Fruit fly (Drosophila melanogaster): Measurements from ENCODE around the gene Reps.
A peak's percentile ranks its signal among the peaks of the same experiment; 100 is the strongest.

Reps gene

DNA sequence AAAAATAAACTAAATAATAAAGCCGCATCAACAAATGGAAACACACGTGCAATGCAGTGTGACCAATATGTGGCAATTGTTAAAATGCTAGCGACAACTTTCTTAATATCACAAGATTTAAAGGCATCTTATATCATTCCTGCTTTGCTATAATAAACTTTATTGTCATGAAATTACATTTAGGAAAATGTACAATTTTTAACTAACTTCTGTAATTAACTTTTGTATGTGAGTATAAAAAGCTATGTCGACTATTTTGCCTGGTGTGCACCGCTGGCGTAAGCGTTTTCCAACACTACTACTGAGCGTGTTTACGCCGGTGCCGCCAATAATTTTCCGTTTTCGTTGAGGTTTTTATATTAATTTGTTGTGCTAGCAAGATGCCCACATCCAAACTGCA lies 17.1 kb upstream of the Reps start, which contains the start of the genes Csl4 and Nup160 (continued):
- TF ChIP-seq danr (GFP tag; IDR thresholded peaks at IDR 0.05) (no peak), Drgx (GFP tag; IDR thresholded peaks at IDR 0.05) (peak; percentile 71), CG42726 (GFP tag; IDR thresholded peaks at IDR 0.05; ENCODE audit: partially characterized antibody) (no peak), mam (GFP tag; optimal IDR thresholded peaks at IDR 0.05) (peak; percentile 91), CTCF (GFP tag; optimal IDR thresholded peaks at IDR 0.05) (peak; percentile 23), corto (GFP tag; optimal IDR thresholded peaks at IDR 0.05) (no peak), CG31224 (GFP tag; IDR thresholded peaks at IDR 0.05) (peak; percentile 63), CG18764 (GFP tag; optimal IDR thresholded peaks at IDR 0.05) (peak; percentile 73), kay (GFP tag; optimal IDR thresholded peaks at IDR 0.05) (peak; percentile 64), Gsc (GFP tag; IDR thresholded peaks at IDR 0.05) (no peak), slbo (GFP tag; IDR thresholded peaks at IDR 0.05) (peak; percentile 90), CG11723 (GFP tag; optimal IDR thresholded peaks at IDR 0.05) (no peak), wdn (GFP tag; IDR thresholded peaks at IDR 0.05) (peak; percentile 56; the same call in 1 of the 2 replicates), Dfd (GFP tag; optimal IDR thresholded peaks at IDR 0.05) (no peak), cwo (GFP tag; optimal IDR thresholded peaks at IDR 0.05) (peak; percentile 41), CG10147 (GFP tag; optimal IDR thresholded peaks at IDR 0.05) (no peak), CG11093 (GFP tag; IDR thresholded peaks at IDR 0.05) (peak; percentile 52; the same call in 1 of the 3 replicates), gt (GFP tag; IDR thresholded peaks at IDR 0.05) (no peak), Dek (tag; optimal IDR thresholded peaks at IDR 0.05) (peak; percentile 43), repo (GFP tag; optimal IDR thresholded peaks at IDR 0.05) (peak; percentile 30), CG6765 (GFP tag; optimal IDR thresholded peaks at IDR 0.05) (no peak), lab (GFP tag; optimal IDR thresholded peaks at IDR 0.05) (no peak), Mrtf (GFP tag; IDR thresholded peaks at IDR 0.05) (no peak), Hmx (GFP tag; optimal IDR thresholded peaks at IDR 0.05) (peak; percentile 46), luna (GFP tag; optimal IDR thresholded peaks at IDR 0.05) (peak; percentile 54), CG12155 (GFP tag; optimal IDR thresholded peaks at IDR 0.05) (peak; percentile 75), run (tag; optimal IDR thresholded peaks at IDR 0.05) (no peak), Dip3 (GFP tag; optimal IDR thresholded peaks at IDR 0.05) (peak; percentile 84), pros (GFP tag; optimal IDR thresholded peaks at IDR 0.05) (no peak), Ptx1 (GFP tag; IDR thresholded peaks at IDR 0.05) (peak; percentile 74), CG17912 (GFP tag; optimal IDR thresholded peaks at IDR 0.05) (no peak), CG11456 (GFP tag; IDR thresholded peaks at IDR 0.05) (peak; percentile 82), Opbp (GFP tag; IDR thresholded peaks at IDR 0.05; ENCODE audit: partially characterized antibody) (peak; percentile 52; the same call in 2 of the 3 replicates), ranshi (GFP tag; IDR thresholded peaks at IDR 0.05) (peak; percentile 65; the same call in 1 of the 2 replicates), nau (GFP tag; optimal IDR thresholded peaks at IDR 0.05) (no peak), jumu (GFP tag; optimal IDR thresholded peaks at IDR 0.05) (peak; percentile 87), fd64A (GFP tag; optimal IDR thresholded peaks at IDR 0.05) (no peak), CG10209 (GFP tag; optimal IDR thresholded peaks at IDR 0.05) (peak; percentile 73), Chrac-16 (GFP tag; optimal IDR thresholded peaks at IDR 0.05) (peak; percentile 88), D (optimal IDR thresholded peaks at IDR 0.05) (no peak), D (GFP tag; optimal IDR thresholded peaks at IDR 0.05) (no peak), bab2 (GFP tag; optimal IDR thresholded peaks at IDR 0.05) (peak; percentile 88), bigmax (GFP tag; optimal IDR thresholded peaks at IDR 0.05) (no peak), CG33557 (GFP tag; optimal IDR thresholded peaks at IDR 0.05) (peak; percentile 37), CG10321 (GFP tag; IDR thresholded peaks at IDR 0.05) (no peak), Sry-β (GFP tag; optimal IDR thresholded peaks at IDR 0.05) (peak; percentile 38), Camta (GFP tag; optimal IDR thresholded peaks at IDR 0.05) (peak; percentile 68), fd3F (GFP tag; optimal IDR thresholded peaks at IDR 0.05) (peak; percentile 54), CG4730 (GFP tag; IDR thresholded peaks at IDR 0.05) (no peak; the same call in 1 of the 2 replicates), CG4424 (GFP tag; optimal IDR thresholded peaks at IDR 0.05) (peak; percentile 77), CG12744 (GFP tag; optimal IDR thresholded peaks at IDR 0.05) (peak; percentile 79), CG3838 (GFP tag; optimal IDR thresholded peaks at IDR 0.05) (peak; percentile 6), MBD-R2 (GFP tag; IDR thresholded peaks at IDR 0.05) (peak; percentile 93)

Measured in whole organism, embryonic.